Worm (Caenorhabditis elegans) whole organism, L3 larva: ENCODE data around the gene F18C5.10.

ENCODE experiments used
- nhr-237 ChIP-seq: fragments of 150-350 bp; optimal IDR thresholded peaks from 2 replicates; lab custom pipeline; 2014; ENCODE audit warnings: missing biosample characterization, missing genetic modification characterization
- skn-1 ChIP-seq: fragments of 150-350 bp; optimal IDR thresholded peaks from 2 replicates; lab custom pipeline; 2014; ENCODE audit warnings: missing biosample characterization, missing genetic modification characterization
- tbx-2 ChIP-seq: sonication (generic microtip); optimal IDR thresholded peaks from 2 replicates; lab custom pipeline; 2016; ENCODE audit warnings: mild to moderate bottlenecking, missing genetic modification characterization, missing compliant biosample characterization

- TF ChIP-seq skn-1 (tag; lab: Kevin White, UChicago) (peak; percentile 68), nhr-237 (no peak), tbx-2 (tag; lab: Kevin White, UChicago) (peak; percentile 91)
Measured at ce11 chrII:6588605-6589292, 27.5 kb upstream of the F18C5.10 start, which contains the start of gene icd-1.
